Fruit fly (Drosophila melanogaster) whole organism, pupa: ENCODE measurements around the gene GluRIIE.

Source experiments
- CG10348 ChIP-seq: fragments of 200-800 bp; sonication (Bioruptor generic); IDR thresholded peaks from 2 replicates; pipeline ENCODE4 v1.3.6; 2022; ENCODE audit warnings: missing biosample characterization, missing genetic modification characterization
- CG13204 ChIP-seq: fragments of 200-800 bp; sonication (Bioruptor generic); optimal IDR thresholded peaks from 2 replicates; lab custom pipeline; 2018; ENCODE audit warnings: missing biosample characterization, mild to moderate bottlenecking, missing genetic modification characterization, moderate library complexity
- CG14655 ChIP-seq: fragments of 200-800 bp; sonication (Bioruptor generic); optimal IDR thresholded peaks from 3 replicates; lab custom pipeline; 2017; ENCODE audit warnings: mild to moderate bottlenecking, missing biosample characterization, missing genetic modification reagents, missing genetic modification characterization
- CG15710 ChIP-seq: fragments of 200-800 bp; sonication (Bioruptor generic); optimal IDR thresholded peaks from 2 replicates; lab custom pipeline; 2018; ENCODE audit warnings: missing biosample characterization, mild to moderate bottlenecking, missing genetic modification characterization, moderate library complexity
- CG4496 ChIP-seq: fragments of 200-800 bp; sonication (Bioruptor generic); IDR thresholded peaks from 3 replicates; pipeline ENCODE4 v1.3.6; 2022; ENCODE audit warnings: missing biosample characterization, missing genetic modification characterization
- CG8159 ChIP-seq: fragments of 200-800 bp; sonication (Bioruptor generic); optimal IDR thresholded peaks from 3 replicates; lab custom pipeline; 2018; ENCODE audit warnings: missing biosample characterization, mild to moderate bottlenecking, missing genetic modification characterization, moderate library complexity
- CG9948 ChIP-seq: fragments of 200-800 bp; sonication (Bioruptor generic); optimal IDR thresholded peaks from 2 replicates; lab custom pipeline; 2018; ENCODE audit warnings: missing biosample characterization, mild to moderate bottlenecking, missing genetic modification characterization, moderate library complexity
- D1 ChIP-seq: fragments of 200-800 bp; sonication (Bioruptor generic); optimal IDR thresholded peaks from 2 replicates; lab custom pipeline; 2018; ENCODE audit warnings: missing biosample characterization, mild to moderate bottlenecking, missing genetic modification characterization, moderate library complexity
- EcR ChIP-seq: fragments of 200-800 bp; sonication (Bioruptor generic); optimal IDR thresholded peaks from 3 replicates; lab custom pipeline; 2019; ENCODE audit warnings: missing biosample characterization, missing genetic modification characterization, mild to moderate bottlenecking, moderate library complexity, missing genetic modification reagents
- Ets98B ChIP-seq: fragments of 200-800 bp; sonication (Bioruptor generic); IDR thresholded peaks from 2 replicates; pipeline ENCODE4 v1.3.6; 2022; ENCODE audit warnings: missing biosample characterization, missing genetic modification characterization
- Pif1A ChIP-seq: fragments of 200-800 bp; sonication (Bioruptor generic); optimal IDR thresholded peaks from 3 replicates; lab custom pipeline; 2016; ENCODE audit warnings: missing biosample characterization, missing genetic modification characterization
- fd96Ca ChIP-seq: fragments of 200-800 bp; sonication (Bioruptor generic); IDR thresholded peaks from 3 replicates; pipeline ENCODE4 v1.3.6; 2022; ENCODE audit warnings: missing biosample characterization, missing genetic modification characterization
- gl ChIP-seq: fragments of 200-800 bp; sonication (Bioruptor generic); optimal IDR thresholded peaks from 2 replicates; lab custom pipeline; 2018; ENCODE audit warnings: missing biosample characterization, mild to moderate bottlenecking, missing genetic modification characterization
- rn ChIP-seq: fragments of 200-800 bp; sonication (Bioruptor generic); IDR thresholded peaks from 2 replicates; pipeline ENCODE4 v1.3.6; 2022; ENCODE audit warnings: missing biosample characterization, missing genetic modification characterization

DNA sequence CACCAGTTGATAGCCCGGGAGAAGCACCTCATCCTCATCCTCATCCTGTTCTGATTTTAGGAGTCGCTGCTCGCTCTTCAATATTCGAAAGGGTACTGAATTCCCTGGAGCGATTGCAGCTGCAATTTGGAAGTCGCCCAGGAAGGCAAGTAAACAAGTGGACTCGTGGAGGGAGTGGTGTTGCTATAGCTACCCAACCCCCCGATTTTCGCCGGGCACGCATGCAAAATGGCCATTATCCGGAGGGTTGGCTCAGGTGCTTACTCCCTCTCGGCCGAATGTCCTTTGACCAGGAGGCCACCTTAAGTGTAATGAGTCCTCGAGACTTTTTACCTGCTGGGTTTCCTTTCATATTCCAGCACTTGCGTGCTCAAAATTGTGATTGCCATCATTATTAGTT, 31.7 kb downstream of the GluRIIE start, which contains the start of gene CG15923:
- TF ChIP-seq CG15710 (tag; lab: Kevin White, UChicago) (no peak), CG4496 (no peak), EcR (GFP tag; lab: Kevin White, UChicago) (no peak), CG10348 (GFP tag; lab: Robert Waterston, UW) (no peak), CG13204 (GFP tag; lab: Kevin White, UChicago) (no peak), Pif1A (GFP tag; lab: Kevin White, UChicago) (no peak), gl (tag; lab: Kevin White, UChicago) (no peak), Ets98B (no peak), rn (GFP tag; lab: Robert Waterston, UW) (no peak), D1 (no peak), fd96Ca (no peak), CG8159 (tag; lab: Kevin White, UChicago) (no peak), CG14655 (GFP tag; lab: Kevin White, UChicago) (no peak), CG9948 (tag; lab: Kevin White, UChicago) (no peak)
